Fruit fly (Drosophila melanogaster): Measurements from ENCODE around the gene ko.
A peak's percentile ranks its signal among the peaks of the same experiment; 100 is the strongest.

Gene ko

dm6 chr3L:21055839-21056238 is 75.1 kb downstream of the ko start (continued):
- TF ChIP-seq Hsf (GFP tag; optimal IDR thresholded peaks at IDR 0.05), result no peak
- TF ChIP-seq CG30431 (GFP tag; optimal IDR thresholded peaks at IDR 0.05), result no peak
- TF ChIP-seq p53 (GFP tag; optimal IDR thresholded peaks at IDR 0.05), result no peak
- TF ChIP-seq oc (tag; optimal IDR thresholded peaks at IDR 0.05), result peak; percentile 69
- peak; percentile 89 for TF ChIP-seq CG18476 (GFP tag; optimal IDR thresholded peaks at IDR 0.05)
- TF ChIP-seq mam (GFP tag; optimal IDR thresholded peaks at IDR 0.05), result no peak
- TF ChIP-seq Xbp1 (GFP tag; optimal IDR thresholded peaks at IDR 0.05), result no peak
- no peak for TF ChIP-seq CG6689 (GFP tag; IDR thresholded peaks at IDR 0.05)
- peak; percentile 8 for TF ChIP-seq B-H2 (GFP tag; optimal IDR thresholded peaks at IDR 0.05)
- TF ChIP-seq Dll (GFP tag; IDR thresholded peaks at IDR 0.05; ENCODE audit: partially characterized antibody), result no peak
- TF ChIP-seq CG15269 (tag; optimal IDR thresholded peaks at IDR 0.05), result peak; percentile 59
- no peak for TF ChIP-seq bsh (GFP tag; optimal IDR thresholded peaks at IDR 0.05)
- TF ChIP-seq CG15514 (GFP tag; optimal IDR thresholded peaks at IDR 0.05), result peak; percentile 24
- TF ChIP-seq sd (tag; optimal IDR thresholded peaks at IDR 0.05), result peak; percentile 56
- TF ChIP-seq CG9727 (GFP tag; optimal IDR thresholded peaks at IDR 0.05), result no peak
- no peak for TF ChIP-seq CG3163 (GFP tag; optimal IDR thresholded peaks at IDR 0.05)
- TF ChIP-seq Ssrp (tag; optimal IDR thresholded peaks at IDR 0.05), result no peak
- TF ChIP-seq CG3838 (GFP tag; optimal IDR thresholded peaks at IDR 0.05), result no peak
- TF ChIP-seq CG33213 (GFP tag; optimal IDR thresholded peaks at IDR 0.05), result no peak
- TF ChIP-seq hth (optimal IDR thresholded peaks at IDR 0.05), result no peak
- TF ChIP-seq Meics (GFP tag; optimal IDR thresholded peaks at IDR 0.05), result no peak
- TF ChIP-seq Deaf1 (tag; optimal IDR thresholded peaks at IDR 0.05), result no peak
- no peak for TF ChIP-seq CG10267 (tag; optimal IDR thresholded peaks at IDR 0.05)
- no peak for TF ChIP-seq HmgD (GFP tag; optimal IDR thresholded peaks at IDR 0.05)
- TF ChIP-seq Chrac-16 (GFP tag; optimal IDR thresholded peaks at IDR 0.05), result no peak
- TF ChIP-seq Hey (tag; optimal IDR thresholded peaks at IDR 0.05), result peak; percentile 18
- no peak for TF ChIP-seq MBD-R2 (GFP tag; IDR thresholded peaks at IDR 0.05)
- TF ChIP-seq wor (GFP tag; IDR thresholded peaks at IDR 0.05), result no peak
- 0 out of 2 replicates have a peak, but pooled peaks have one; percentile 7 for TF ChIP-seq toy (GFP tag; IDR thresholded peaks at IDR 0.05)
- TF ChIP-seq Mrtf (GFP tag; IDR thresholded peaks at IDR 0.05), result no peak
- no peak for TF ChIP-seq CG6791 (GFP tag; IDR thresholded peaks at IDR 0.05; ENCODE audit: partially characterized antibody)
- no peak for TF ChIP-seq ttk (GFP tag; IDR thresholded peaks at IDR 0.05)
- TF ChIP-seq ham (GFP tag; IDR thresholded peaks at IDR 0.05), result no peak
- no peak for TF ChIP-seq Dfd (GFP tag; optimal IDR thresholded peaks at IDR 0.05)
- no peak for TF ChIP-seq CG17359 (tag; optimal IDR thresholded peaks at IDR 0.05)
- no peak for TF ChIP-seq tna (GFP tag; IDR thresholded peaks at IDR 0.05; ENCODE audit: partially characterized antibody)
- TF ChIP-seq org-1 (GFP tag; optimal IDR thresholded peaks at IDR 0.05), result no peak
- no peak for TF ChIP-seq chn (GFP tag; optimal IDR thresholded peaks at IDR 0.05)
- TF ChIP-seq nau (GFP tag; optimal IDR thresholded peaks at IDR 0.05), result no peak
- peak; percentile 45 for TF ChIP-seq zen (tag; optimal IDR thresholded peaks at IDR 0.05)
- TF ChIP-seq CG43689 (GFP tag; IDR thresholded peaks at IDR 0.05), result no peak
- peak; percentile 3 for TF ChIP-seq maf-S (GFP tag; optimal IDR thresholded peaks at IDR 0.05)
- no peak for TF ChIP-seq CG7372 (GFP tag; IDR thresholded peaks at IDR 0.05)
- no peak for TF ChIP-seq cwo (GFP tag; optimal IDR thresholded peaks at IDR 0.05)
- no peak for TF ChIP-seq ro (GFP tag; IDR thresholded peaks at IDR 0.05)
- TF ChIP-seq Dbx (GFP tag; IDR thresholded peaks at IDR 0.05), result no peak
- TF ChIP-seq bowl (GFP tag; IDR thresholded peaks at IDR 0.05), result no peak
- TF ChIP-seq CG18262 (tag; optimal IDR thresholded peaks at IDR 0.05), result no peak
- peak; percentile 93 for TF ChIP-seq chinmo (GFP tag; IDR thresholded peaks at IDR 0.05; ENCODE audit: partially characterized antibody)
- TF ChIP-seq chm (GFP tag; IDR thresholded peaks at IDR 0.05), result no peak
- TF ChIP-seq Nf-YA (GFP tag; IDR thresholded peaks at IDR 0.05), result no peak
- no peak for TF ChIP-seq az2 (GFP tag; optimal IDR thresholded peaks at IDR 0.05)
